Worm (Caenorhabditis elegans): ENCODE measurements around the gene C02F5.12.

The C02F5.12 gene

ce11 chrIII:8226178-8226577, 16.7 kb downstream of the C02F5.12 start, which contains the start of gene rfs-1:
Gene rfs-1 (plus strand): TSS chrIII:8226478.
- TF ChIP-seq zip-4 (GFP tag; optimal IDR thresholded peaks at IDR 0.05) (no peak), Y116A8C.19 (tag; optimal IDR thresholded peaks at IDR 0.05; ENCODE audit: borderline replicate concordance) (no peak), mdl-1 (tag; optimal IDR thresholded peaks at IDR 0.05) (no peak), ama-1 (optimal IDR thresholded peaks at IDR 0.05) (no peak), lin-39 (tag; optimal IDR thresholded peaks at IDR 0.05) (no peak), hlh-17 (GFP tag; optimal IDR thresholded peaks at IDR 0.05; ENCODE audit: borderline replicate concordance) (no peak), elt-3 (tag; optimal IDR thresholded peaks at IDR 0.05) (no peak), ceh-88 (GFP tag; IDR thresholded peaks at IDR 0.05) (no peak), irx-1 (tag; optimal IDR thresholded peaks at IDR 0.05) (no peak), lin-35 (GFP tag; optimal IDR thresholded peaks at IDR 0.05) (no peak), ceh-90 (tag; optimal IDR thresholded peaks at IDR 0.05) (no peak)

DNA sequence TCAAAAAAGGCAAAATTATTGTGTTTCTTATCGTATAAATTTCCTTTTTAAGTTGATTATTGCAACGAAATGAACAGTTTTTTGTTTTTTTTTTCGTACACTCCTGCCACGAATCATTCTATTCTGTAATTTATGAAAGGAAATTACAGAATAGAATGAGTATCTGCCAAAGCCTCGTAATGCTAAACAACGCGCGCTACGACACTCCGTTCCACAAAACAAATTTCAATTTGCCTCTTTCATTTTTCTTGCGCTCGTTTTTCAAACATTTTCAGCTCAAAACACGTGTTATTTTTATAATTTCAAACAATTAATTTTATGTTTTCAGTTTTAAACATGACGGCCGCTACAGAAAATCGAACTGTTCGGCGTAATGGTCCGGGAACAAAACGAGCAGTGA, 18.1 kb downstream of the C02F5.12 start, which contains the start of gene mob-4:
mob-4 (plus strand) TSS at position 329 of the 400 bp plus-strand sequence.
- TF ChIP-seq ztf-4 (tag; optimal IDR thresholded peaks at IDR 0.05), result no peak
- TF ChIP-seq lsy-2 (tag; optimal IDR thresholded peaks at IDR 0.05), result peak in 1 of 2 experiments; percentile 26
- TF ChIP-seq skn-1 (tag; optimal IDR thresholded peaks at IDR 0.05), result no peak
- TF ChIP-seq ztf-11 (tag; optimal IDR thresholded peaks at IDR 0.05), result no peak
- peak in 1 of 3 experiments; percentile 33 for TF ChIP-seq dpl-1 (GFP tag; optimal IDR thresholded peaks at IDR 0.05)
- TF ChIP-seq aly-2 (tag; optimal IDR thresholded peaks at IDR 0.05), result no peak
- peak; percentile 6 for TF ChIP-seq snu-23 (GFP tag; optimal IDR thresholded peaks at IDR 0.05)
- peak in 1 of 2 experiments; percentile 17 for TF ChIP-seq efl-1 (optimal IDR thresholded peaks at IDR 0.05)
- peak; percentile 25 to 62 for TF ChIP-seq efl-1 (GFP tag; optimal IDR thresholded peaks at IDR 0.05 in 1 of 2)

DNA sequence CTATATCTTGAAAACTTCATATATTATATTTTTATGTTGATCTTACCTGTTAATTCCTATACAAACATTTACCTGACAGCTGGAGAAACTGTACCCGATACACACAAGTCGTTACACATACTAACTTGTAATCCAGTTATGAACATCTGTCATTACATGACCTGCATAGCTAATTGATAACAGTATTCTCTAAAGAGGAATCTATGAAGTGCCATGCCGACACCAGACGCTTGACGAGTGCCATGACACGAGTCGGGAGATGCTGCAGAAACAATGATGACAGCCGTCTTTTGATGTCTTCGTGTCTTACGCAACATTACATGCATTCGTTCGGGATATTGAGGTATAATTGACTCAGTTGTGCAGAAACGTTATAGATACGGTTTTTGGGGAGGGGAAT, 22.7 kb downstream of the C02F5.12 start:
- TF ChIP-seq ztf-11 (tag; optimal IDR thresholded peaks at IDR 0.05) (peak in 1 of 2 experiments; percentile 57), tbx-2 (tag; optimal IDR thresholded peaks at IDR 0.05) (peak; percentile 6), unc-86 (tag; optimal IDR thresholded peaks at IDR 0.05) (peak; percentile 79), nhr-77 (tag; optimal IDR thresholded peaks at IDR 0.05) (no peak), hpl-2 (GFP tag; optimal IDR thresholded peaks at IDR 0.05) (no peak)

DNA sequence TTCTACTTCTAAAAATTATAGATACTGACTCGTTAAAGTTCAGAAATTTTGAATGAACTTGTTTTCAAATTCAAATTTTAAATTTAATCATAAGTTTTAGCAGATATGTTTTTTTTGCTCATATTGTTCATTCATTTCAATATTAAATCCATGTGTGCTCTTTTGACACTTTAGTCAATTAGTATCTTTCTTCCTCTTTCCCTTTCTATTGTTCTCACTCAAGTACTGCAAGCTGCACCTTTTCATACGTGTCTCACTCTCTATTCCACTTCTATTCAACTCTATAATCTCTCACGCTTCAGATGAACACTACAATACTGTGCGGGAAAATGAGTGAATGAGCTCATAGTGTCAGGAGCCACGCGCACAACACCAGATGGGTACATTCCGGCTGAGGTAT, 24.9 kb downstream of the C02F5.12 start, which contains the start of gene C30A5.16:
C30A5.16 (plus strand) TSS at position 301 of the 400 bp plus-strand sequence.
- no peak for TF ChIP-seq mdl-1 (tag; optimal IDR thresholded peaks at IDR 0.05)
- TF ChIP-seq dsc-1 (tag; optimal IDR thresholded peaks at IDR 0.05), result peak; percentile 11
- TF ChIP-seq efl-1 (optimal IDR thresholded peaks at IDR 0.05), result no peak
- peak in 1 of 2 experiments; percentile 34 for TF ChIP-seq efl-1 (GFP tag; optimal IDR thresholded peaks at IDR 0.05 in 1 of 2)

- peak; percentile 4 for TF ChIP-seq lin-14 (GFP tag; optimal IDR thresholded peaks at IDR 0.05)
- TF ChIP-seq mep-1 (tag; optimal IDR thresholded peaks at IDR 0.05), result no peak
- no peak for TF ChIP-seq nhr-47 (tag; optimal IDR thresholded peaks at IDR 0.05)
- no peak for TF ChIP-seq pqm-1 (tag; optimal IDR thresholded peaks at IDR 0.05)
- TF ChIP-seq lsy-2 (tag; optimal IDR thresholded peaks at IDR 0.05), result peak in 1 of 2 experiments; percentile 31
- TF ChIP-seq xbp-1 (tag; optimal IDR thresholded peaks at IDR 0.05), result no peak
- TF ChIP-seq lin-39 (tag; optimal IDR thresholded peaks at IDR 0.05), result no peak
- no peak for TF ChIP-seq Y116A8C.19 (tag; optimal IDR thresholded peaks at IDR 0.05; ENCODE audit: borderline replicate concordance)
- no peak for TF ChIP-seq hlh-17 (GFP tag; optimal IDR thresholded peaks at IDR 0.05; ENCODE audit: borderline replicate concordance)
- no peak for TF ChIP-seq lir-3 (tag; optimal IDR thresholded peaks at IDR 0.05; ENCODE audit: poor library complexity)
- TF ChIP-seq C04F5.9 (tag; optimal IDR thresholded peaks at IDR 0.05), result no peak
- TF ChIP-seq mab-9 (GFP tag; IDR thresholded peaks at IDR 0.05), result no peak
- TF ChIP-seq sup-37 (GFP tag; optimal IDR thresholded peaks at IDR 0.05), result no peak
- TF ChIP-seq nhr-237 (tag; optimal IDR thresholded peaks at IDR 0.05), result no peak
- TF ChIP-seq ets-5 (GFP tag; IDR thresholded peaks at IDR 0.05), result no peak
- TF ChIP-seq unc-86 (tag; optimal IDR thresholded peaks at IDR 0.05), result peak; percentile 86
- TF ChIP-seq mef-2 (tag; optimal IDR thresholded peaks at IDR 0.05), result no peak
Measured at ce11 chrIII:8216224-8216623, 26.6 kb downstream of the C02F5.12 start, which contains the start of gene unc-86. Gene unc-86 (minus strand): TSS chrIII:8216336.
